Worm (Caenorhabditis elegans) whole organism, L3 larva: ENCODE measurements around the gene C49F8.1.

Source experiments
- R02D3.7 ChIP-seq: fragments of 150-350 bp; optimal IDR thresholded peaks from 2 replicates; lab custom pipeline; 2014; ENCODE audit warnings: missing biosample characterization, missing genetic modification characterization
- aly-2 ChIP-seq: fragments of 150-350 bp; optimal IDR thresholded peaks from 2 replicates; lab custom pipeline; 2014; ENCODE audit warnings: missing biosample characterization, missing genetic modification characterization
- ama-1 ChIP-seq: fragments of 150-350 bp; optimal IDR thresholded peaks from 2 replicates; lab custom pipeline; 2018
- ceh-16 ChIP-seq: sonication (generic microtip); optimal IDR thresholded peaks from 2 replicates; lab custom pipeline; 2017; ENCODE audit warnings: missing biosample characterization, missing genetic modification characterization
- ceh-28 ChIP-seq: fragments of 150-350 bp; optimal IDR thresholded peaks from 2 replicates; lab custom pipeline; 2014; ENCODE audit warnings: missing biosample characterization, missing genetic modification reagents, missing genetic modification characterization
- ceh-82 ChIP-seq: fragments of 150-350 bp; optimal IDR thresholded peaks from 2 replicates; lab custom pipeline; 2014; ENCODE audit warnings: missing biosample characterization, missing genetic modification characterization
- ceh-9 ChIP-seq: sonication (generic microtip); optimal IDR thresholded peaks from 2 replicates; lab custom pipeline; 2018; ENCODE audit warnings: missing biosample characterization, missing genetic modification characterization
- daf-12 ChIP-seq: fragments of 150-350 bp; optimal IDR thresholded peaks from 2 replicates; lab custom pipeline; 2014; ENCODE audit warnings: missing biosample characterization, missing genetic modification reagents, missing genetic modification characterization
- egl-27 ChIP-seq: sonication (generic microtip); optimal IDR thresholded peaks from 4 replicates; lab custom pipeline; 2017; ENCODE audit warnings: missing biosample characterization, missing genetic modification reagents, missing genetic modification characterization
- egl-5 ChIP-seq: fragments of 150-350 bp; optimal IDR thresholded peaks from 2 replicates; lab custom pipeline; 2017; ENCODE audit warnings: missing biosample characterization, missing genetic modification reagents, missing genetic modification characterization, inconsistent platforms
- elt-1 ChIP-seq: fragments of 150-350 bp; optimal IDR thresholded peaks from 2 replicates; lab custom pipeline; 2014; ENCODE audit warnings: missing biosample characterization, missing genetic modification characterization
- elt-2 ChIP-seq: sonication (generic microtip); optimal IDR thresholded peaks from 2 replicates; lab custom pipeline; 2016; ENCODE audit warnings: missing genetic modification reagents, mild to moderate bottlenecking, missing genetic modification characterization, missing compliant biosample characterization
- elt-3 ChIP-seq, 3 experiments: fragments of 150-350 bp in 1 of 3; sonication (generic microtip) in 2 of 3; optimal IDR thresholded peaks; 2 replicates in 2 of 3; 4 replicates in 1 of 3; lab custom pipeline; 2014 to 2017; ENCODE audit warnings: missing biosample characterization in 3 of 3, missing genetic modification characterization in 3 of 3
- eor-1 ChIP-seq, 2 experiments: fragments of 150-350 bp; optimal IDR thresholded peaks; 2 replicates each; lab custom pipeline; 2014 to 2018; ENCODE audit warnings: missing biosample characterization in 2 of 2, missing genetic modification characterization in 2 of 2
- fkh-10 ChIP-seq: sonication (generic microtip); optimal IDR thresholded peaks from 2 replicates; lab custom pipeline; 2017; ENCODE audit warnings: missing biosample characterization, missing genetic modification reagents, missing genetic modification characterization
- fkh-2 ChIP-seq: fragments of 150-350 bp; optimal IDR thresholded peaks from 2 replicates; lab custom pipeline; 2014; ENCODE audit warnings: missing biosample characterization, missing genetic modification reagents, missing genetic modification characterization
- fos-1 ChIP-seq: fragments of 150-350 bp; optimal IDR thresholded peaks from 2 replicates; lab custom pipeline; 2014; ENCODE audit warnings: missing biosample characterization, missing genetic modification characterization
- hmg-11 ChIP-seq: sonication (generic microtip); optimal IDR thresholded peaks from 2 replicates; lab custom pipeline; 2016; ENCODE audit warnings: missing genetic modification characterization, missing compliant biosample characterization
- lin-39 ChIP-seq: fragments of 150-350 bp; optimal IDR thresholded peaks from 2 replicates; lab custom pipeline; 2018; ENCODE audit warnings: missing biosample characterization, missing genetic modification reagents, missing genetic modification characterization
- lsy-12 ChIP-seq: sonication (generic microtip); optimal IDR thresholded peaks from 2 replicates; lab custom pipeline; 2016; ENCODE audit warnings: mild to moderate bottlenecking, missing genetic modification characterization, missing compliant biosample characterization
- mdl-1 ChIP-seq: fragments of 150-350 bp; optimal IDR thresholded peaks from 2 replicates; lab custom pipeline; 2014; ENCODE audit warnings: missing biosample characterization, missing genetic modification characterization
- mml-1 ChIP-seq: fragments of 150-350 bp; sonication (generic microtip); optimal IDR thresholded peaks from 3 replicates; lab custom pipeline; 2014; ENCODE audit warnings: missing biosample characterization, missing genetic modification characterization
- nfya-1 ChIP-seq: sonication (generic microtip); optimal IDR thresholded peaks from 2 replicates; lab custom pipeline; 2017; ENCODE audit warnings: missing genetic modification characterization, mild to moderate bottlenecking, missing compliant biosample characterization, antibody characterized with exemption, moderate library complexity; ENCODE audit not compliant: insufficient read depth
- nhr-11 ChIP-seq: fragments of 150-350 bp; optimal IDR thresholded peaks from 2 replicates; lab custom pipeline; 2014; ENCODE audit warnings: missing biosample characterization, missing genetic modification characterization
- nhr-12 ChIP-seq: fragments of 150-350 bp; optimal IDR thresholded peaks from 2 replicates; lab custom pipeline; 2014; ENCODE audit warnings: missing biosample characterization, missing genetic modification characterization
- nhr-23 ChIP-seq: fragments of 150-350 bp; optimal IDR thresholded peaks from 2 replicates; lab custom pipeline; 2014; ENCODE audit warnings: missing biosample characterization, missing genetic modification reagents, missing genetic modification characterization
- nhr-237 ChIP-seq: fragments of 150-350 bp; optimal IDR thresholded peaks from 2 replicates; lab custom pipeline; 2014; ENCODE audit warnings: missing biosample characterization, missing genetic modification characterization
- nhr-25 ChIP-seq: sonication (generic microtip); optimal IDR thresholded peaks from 2 replicates; lab custom pipeline; 2017; ENCODE audit warnings: missing biosample characterization, missing genetic modification characterization
- nhr-28 ChIP-seq: fragments of 150-350 bp; optimal IDR thresholded peaks from 2 replicates; lab custom pipeline; 2014; ENCODE audit warnings: missing biosample characterization, missing genetic modification characterization
- nhr-43 ChIP-seq: sonication (generic microtip); optimal IDR thresholded peaks from 2 replicates; lab custom pipeline; 2016; ENCODE audit warnings: mild to moderate bottlenecking, missing genetic modification characterization, missing compliant biosample characterization; ENCODE audit not compliant: poor library complexity, severe bottlenecking
- nhr-67 ChIP-seq: fragments of 150-350 bp; optimal IDR thresholded peaks from 2 replicates; lab custom pipeline; 2014; ENCODE audit warnings: missing biosample characterization, missing genetic modification characterization
- nhr-76 ChIP-seq: fragments of 150-350 bp; sonication (generic microtip); optimal IDR thresholded peaks from 5 replicates; lab custom pipeline; 2014; ENCODE audit warnings: missing biosample characterization, missing genetic modification characterization
- nhr-77 ChIP-seq: fragments of 150-350 bp; optimal IDR thresholded peaks from 2 replicates; lab custom pipeline; 2014; ENCODE audit warnings: missing biosample characterization, missing genetic modification characterization
- pha-4 ChIP-seq: fragments of 150-350 bp; optimal IDR thresholded peaks from 2 replicates; lab custom pipeline; 2014; ENCODE audit warnings: missing biosample characterization, missing genetic modification reagents, missing genetic modification characterization
- pqm-1 ChIP-seq: fragments of 150-350 bp; optimal IDR thresholded peaks from 2 replicates; lab custom pipeline; 2017; ENCODE audit warnings: missing biosample characterization, missing genetic modification characterization, inconsistent platforms
- sea-2 ChIP-seq: fragments of 150-350 bp; sonication (generic microtip); optimal IDR thresholded peaks from 4 replicates; lab custom pipeline; 2014; ENCODE audit warnings: missing biosample characterization, missing genetic modification reagents, missing genetic modification characterization
- skn-1 ChIP-seq: fragments of 150-350 bp; optimal IDR thresholded peaks from 2 replicates; lab custom pipeline; 2014; ENCODE audit warnings: missing biosample characterization, missing genetic modification characterization
- snpc-4 ChIP-seq: fragments of 150-350 bp; optimal IDR thresholded peaks from 2 replicates; lab custom pipeline; 2014; ENCODE audit warnings: missing biosample characterization, missing genetic modification characterization
- tbx-2 ChIP-seq: sonication (generic microtip); optimal IDR thresholded peaks from 2 replicates; lab custom pipeline; 2016; ENCODE audit warnings: mild to moderate bottlenecking, missing genetic modification characterization, missing compliant biosample characterization
- unc-39 ChIP-seq: sonication (generic microtip); optimal IDR thresholded peaks from 4 replicates; lab custom pipeline; 2017; ENCODE audit warnings: missing biosample characterization, missing genetic modification characterization
- unc-62 ChIP-seq: fragments of 150-350 bp; sonication (generic microtip); optimal IDR thresholded peaks from 4 replicates; lab custom pipeline; 2014; ENCODE audit warnings: missing biosample characterization, missing genetic modification reagents, missing genetic modification characterization
- zag-1 ChIP-seq: fragments of 150-350 bp; optimal IDR thresholded peaks from 2 replicates; lab custom pipeline; 2014; ENCODE audit warnings: missing biosample characterization, missing genetic modification characterization
- ztf-11 ChIP-seq: fragments of 150-350 bp; optimal IDR thresholded peaks from 2 replicates; lab custom pipeline; 2014; ENCODE audit warnings: missing biosample characterization, missing genetic modification characterization
- ztf-4 ChIP-seq: fragments of 150-350 bp; optimal IDR thresholded peaks from 2 replicates; lab custom pipeline; 2014; ENCODE audit warnings: missing biosample characterization, missing genetic modification characterization

Gene C49F8.1

DNA sequence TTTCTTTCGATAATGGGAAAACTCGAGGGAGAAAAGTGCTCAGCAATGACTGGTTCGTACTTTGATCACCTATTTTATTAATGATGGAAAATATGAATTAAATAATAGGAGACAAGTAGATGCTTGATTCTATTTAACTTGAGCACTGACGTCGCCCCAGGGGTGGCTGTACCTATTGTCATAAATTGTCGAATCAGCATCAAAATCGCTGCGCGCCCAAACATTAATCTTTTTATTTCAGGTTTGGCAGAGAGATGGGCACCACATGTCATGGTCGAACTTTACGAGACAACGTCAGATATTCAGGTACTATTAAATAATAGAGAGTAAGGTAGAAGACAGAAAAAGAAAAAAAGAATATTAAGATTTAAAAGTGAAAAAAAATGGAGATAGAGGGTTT, 40.5 kb downstream of the C49F8.1 start:
- TF ChIP-seq ama-1 (no peak), daf-12 (tag; lab: Kevin White, UChicago) (no peak), ceh-16 (tag; lab: Kevin White, UChicago) (no peak), nhr-25 (peak; percentile 19), elt-1 (no peak), ceh-28 (tag; lab: Kevin White, UChicago) (no peak), tbx-2 (tag; lab: Kevin White, UChicago) (no peak), skn-1 (no peak)

ce11 chrX:13323697-13324096, 41.1 kb downstream of the C49F8.1 start:
- TF ChIP-seq ztf-4 (tag; lab: Kevin White, UChicago) (no peak), nfya-1 (tag; lab: Kevin White, UChicago) (no peak), tbx-2 (tag; lab: Kevin White, UChicago) (no peak), mdl-1 (tag; lab: Kevin White, UChicago) (no peak), snpc-4 (tag; lab: Kevin White, UChicago) (no peak), hmg-11 (no peak), nhr-12 (no peak), nhr-25 (no peak), elt-1 (no peak), egl-5 (tag; lab: Kevin White, UChicago) (no peak), ztf-11 (tag; lab: Kevin White, UChicago) (no peak)

DNA sequence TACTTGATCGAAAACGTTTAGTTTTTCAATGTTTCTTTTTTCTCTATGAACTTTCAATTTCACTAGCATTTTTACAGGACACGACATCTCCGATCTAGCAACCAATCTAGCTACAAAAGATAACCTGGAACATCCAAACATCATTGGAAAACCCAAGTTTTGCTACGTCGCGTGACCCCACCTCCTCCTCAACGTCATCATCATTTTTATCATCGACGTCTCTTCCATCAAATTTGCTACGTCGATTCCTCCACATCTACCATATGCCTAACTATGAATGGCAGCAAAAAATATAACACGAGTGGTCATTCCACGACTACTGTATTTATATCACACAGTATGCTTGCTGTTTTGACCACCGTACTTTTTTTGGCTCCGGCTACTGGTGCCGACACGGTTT, 41.9 kb downstream of the C49F8.1 start, which contains the start of gene F46G10.2:
Gene F46G10.2, plus strand, starts transcription at position 78 of the 400 bp plus-strand sequence.
- no peak for TF ChIP-seq mml-1 (tag; lab: Kevin White, UChicago)
- TF ChIP-seq fos-1 = no peak
- no peak for TF ChIP-seq aly-2 (tag; lab: Kevin White, UChicago)
- TF ChIP-seq ama-1 = peak; percentile 58
- no peak for TF ChIP-seq hmg-11
- no peak for TF ChIP-seq ztf-11 (tag; lab: Kevin White, UChicago)
- TF ChIP-seq nhr-77 (tag; lab: Kevin White, UChicago) = no peak
- TF ChIP-seq nhr-12 = no peak
- TF ChIP-seq ceh-16 (tag; lab: Kevin White, UChicago) = no peak
- peak; percentile 19 for TF ChIP-seq nhr-23
- no peak for TF ChIP-seq ceh-9
- no peak for TF ChIP-seq fkh-2 (tag; lab: Kevin White, UChicago)
- TF ChIP-seq ceh-28 (tag; lab: Kevin White, UChicago) = no peak

DNA sequence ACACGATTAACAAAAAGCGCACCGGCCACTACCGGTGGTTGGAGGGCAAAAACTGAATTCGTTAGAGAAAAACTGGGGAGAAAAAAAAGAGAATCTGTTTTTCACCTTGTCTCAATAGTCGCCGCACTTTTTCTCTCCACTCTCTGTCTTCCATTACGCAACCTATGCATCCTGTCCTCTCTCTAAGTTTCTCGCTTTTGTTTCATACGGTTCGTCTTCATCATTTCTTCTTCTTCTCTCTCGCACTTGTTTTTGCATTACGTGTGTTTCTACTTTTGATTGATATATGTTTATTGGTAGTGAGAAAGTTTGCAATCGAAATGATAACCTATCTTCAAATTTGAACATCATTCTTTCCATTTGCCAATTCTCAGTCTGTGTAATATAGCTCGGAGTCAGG, 44.2 kb downstream of the C49F8.1 start:
- peak; percentile 26 for TF ChIP-seq pqm-1 (tag; lab: Kevin White, UChicago)
- no peak for TF ChIP-seq aly-2 (tag; lab: Kevin White, UChicago)
- no peak for TF ChIP-seq nhr-12
- no peak for TF ChIP-seq egl-27 (tag; lab: Kevin White, UChicago)
- TF ChIP-seq elt-2 = peak; percentile 34
- peak; percentile 37 for TF ChIP-seq nhr-43 (tag; lab: Kevin White, UChicago)
- TF ChIP-seq ceh-9 = no peak
- TF ChIP-seq zag-1 (tag; lab: Kevin White, UChicago) = no peak
- no peak for TF ChIP-seq R02D3.7
- no peak for TF ChIP-seq nhr-77 (tag; lab: Kevin White, UChicago)
- TF ChIP-seq pha-4 (tag; lab: Kevin White, UChicago) = no peak
- TF ChIP-seq hmg-11 = no peak
- TF ChIP-seq fkh-10 = no peak
- TF ChIP-seq ceh-28 (tag; lab: Kevin White, UChicago) = peak; percentile 15
- TF ChIP-seq unc-39 (tag; lab: Kevin White, UChicago) = no peak
- no peak for TF ChIP-seq nhr-76 (tag; lab: Kevin White, UChicago)
- TF ChIP-seq fkh-2 (tag; lab: Kevin White, UChicago) = no peak
- no peak for TF ChIP-seq mml-1 (tag; lab: Kevin White, UChicago)
- TF ChIP-seq nfya-1 (tag; lab: Kevin White, UChicago) = peak; percentile 41
- TF ChIP-seq elt-3 (tag; optimal IDR thresholded peaks at IDR 0.05; lab: Kevin White, UChicago) = peak in 1 of 3 experiments; percentile 35
- no peak for TF ChIP-seq ztf-11 (tag; lab: Kevin White, UChicago)
- TF ChIP-seq unc-62 (GFP tag; lab: Kevin White, UChicago) = peak; percentile 29
- TF ChIP-seq nhr-67 (tag; lab: Kevin White, UChicago) = no peak
- TF ChIP-seq ama-1 = peak; percentile 59
- TF ChIP-seq skn-1 = no peak
- no peak for TF ChIP-seq ceh-16 (tag; lab: Kevin White, UChicago)
- no peak for TF ChIP-seq nhr-11 (tag; lab: Kevin White, UChicago)
- TF ChIP-seq ztf-4 (tag; lab: Kevin White, UChicago) = no peak
- TF ChIP-seq nhr-28 (tag; lab: Kevin White, UChicago) = no peak
- no peak for TF ChIP-seq nhr-237 (tag; lab: Kevin White, UChicago)
- TF ChIP-seq elt-1 = no peak
- TF ChIP-seq nhr-23 = peak; percentile 72
- peak; percentile 56 for TF ChIP-seq nhr-25
- no peak for TF ChIP-seq mdl-1 (tag; lab: Kevin White, UChicago)
- peak; percentile 53 for TF ChIP-seq egl-5 (tag; lab: Kevin White, UChicago)
- no peak for TF ChIP-seq lsy-12 (tag; lab: Kevin White, UChicago)
- no peak for TF ChIP-seq sea-2 (GFP tag; lab: Kevin White, UChicago)
- no peak for TF ChIP-seq snpc-4 (tag; lab: Kevin White, UChicago)
- no peak for TF ChIP-seq fos-1
- TF ChIP-seq ceh-82 (tag; lab: Kevin White, UChicago) = no peak
- no peak for TF ChIP-seq eor-1 (tag; optimal IDR thresholded peaks at IDR 0.05; lab: Kevin White, UChicago)
- no peak for TF ChIP-seq lin-39 (tag; lab: Kevin White, UChicago)
